Fruit fly (Drosophila melanogaster) whole organism, embryonic: Measurements from ENCODE around the gene TwdlR.

Experiments
- Antp ChIP-seq: fragments of 200-800 bp; sonication (Bioruptor generic); optimal IDR thresholded peaks from 3 replicates; lab custom pipeline; 2016; ENCODE audit warnings: missing biosample characterization, missing genetic modification characterization
- C15 ChIP-seq: fragments of 200-800 bp; sonication (Bioruptor generic); IDR thresholded peaks from 3 replicates; pipeline ENCODE4 v1.3.6; 2022; ENCODE audit warnings: missing biosample characterization, missing genetic modification characterization
- CG10274 ChIP-seq: fragments of 200-800 bp; sonication (Bioruptor generic); optimal IDR thresholded peaks from 3 replicates; lab custom pipeline; 2017; ENCODE audit warnings: missing biosample characterization, mild to moderate bottlenecking, missing genetic modification characterization
- CG11504 ChIP-seq: fragments of 200-800 bp; sonication (Bioruptor generic); optimal IDR thresholded peaks from 3 replicates; lab custom pipeline; 2019; ENCODE audit warnings: missing biosample characterization, mild to moderate bottlenecking, missing genetic modification characterization, moderate library complexity
- CG15479 ChIP-seq: fragments of 200-800 bp; sonication (Bioruptor generic); optimal IDR thresholded peaks from 3 replicates; lab custom pipeline; 2019; ENCODE audit warnings: missing biosample characterization, mild to moderate bottlenecking, missing genetic modification characterization, moderate library complexity
- CG1602 ChIP-seq: fragments of 200-800 bp; sonication (Bioruptor generic); optimal IDR thresholded peaks from 3 replicates; lab custom pipeline; 2016; ENCODE audit warnings: missing biosample characterization, missing genetic modification characterization
- CG17359 ChIP-seq: fragments of 200-800 bp; sonication (Bioruptor generic); optimal IDR thresholded peaks from 3 replicates; lab custom pipeline; 2018; ENCODE audit warnings: missing biosample characterization, mild to moderate bottlenecking, missing genetic modification characterization, moderate library complexity
- CG17912 ChIP-seq: fragments of 200-800 bp; sonication (Bioruptor generic); optimal IDR thresholded peaks from 2 replicates; lab custom pipeline; 2018; ENCODE audit warnings: missing biosample characterization, mild to moderate bottlenecking, missing genetic modification characterization
- CG2116 ChIP-seq: fragments of 200-800 bp; sonication (Bioruptor generic); optimal IDR thresholded peaks from 3 replicates; lab custom pipeline; 2018; ENCODE audit warnings: missing biosample characterization, mild to moderate bottlenecking, missing genetic modification characterization
- CG2199 ChIP-seq: fragments of 200-800 bp; sonication (Bioruptor generic); IDR thresholded peaks from 3 replicates; pipeline ENCODE4 v1.3.6; 2022; ENCODE audit warnings: missing biosample characterization, missing genetic modification characterization
- CG30403 ChIP-seq: fragments of 200-800 bp; sonication (Bioruptor generic); optimal IDR thresholded peaks from 3 replicates; lab custom pipeline; 2016; ENCODE audit warnings: missing biosample characterization, missing genetic modification characterization
- CG31441 ChIP-seq: fragments of 200-800 bp; sonication (Bioruptor generic); IDR thresholded peaks from 2 replicates; pipeline ENCODE4 v1.3.6; 2022; ENCODE audit warnings: missing biosample characterization, missing genetic modification characterization
- CG32532 ChIP-seq: fragments of 200-800 bp; sonication (Bioruptor generic); IDR thresholded peaks from 2 replicates; pipeline ENCODE4 v1.3.6; 2022; ENCODE audit warnings: missing biosample characterization, missing genetic modification characterization
- CG34224 ChIP-seq: fragments of 200-800 bp; sonication (Bioruptor generic); IDR thresholded peaks from 3 replicates; pipeline ENCODE4 v1.3.6; 2022; ENCODE audit warnings: missing biosample characterization, missing genetic modification characterization; ENCODE audit not compliant: partially characterized antibody
- CG4360 ChIP-seq: fragments of 200-800 bp; sonication (Bioruptor generic); IDR thresholded peaks from 2 replicates; pipeline ENCODE4 v1.3.6; 2022; ENCODE audit warnings: missing biosample characterization, missing genetic modification characterization
- CG6175 ChIP-seq: fragments of 200-800 bp; sonication (Bioruptor generic); IDR thresholded peaks from 3 replicates; pipeline ENCODE4 v1.3.6; 2022; ENCODE audit warnings: missing biosample characterization, missing genetic modification characterization
- CG6272 ChIP-seq: fragments of 200-800 bp; sonication (Bioruptor generic); IDR thresholded peaks from 2 replicates; pipeline ENCODE4 v1.3.6; 2022; ENCODE audit warnings: missing biosample characterization, missing genetic modification characterization
- CG6654 ChIP-seq: fragments of 200-800 bp; sonication (Bioruptor generic); optimal IDR thresholded peaks from 2 replicates; lab custom pipeline; 2017; ENCODE audit warnings: missing biosample characterization, mild to moderate bottlenecking, missing genetic modification characterization
- CG6765 ChIP-seq: fragments of 200-800 bp; sonication (Bioruptor generic); optimal IDR thresholded peaks from 3 replicates; lab custom pipeline; 2017; ENCODE audit warnings: missing biosample characterization, mild to moderate bottlenecking, missing genetic modification characterization
- CG7271 ChIP-seq: fragments of 200-800 bp; sonication (Bioruptor generic); optimal IDR thresholded peaks from 2 replicates; lab custom pipeline; 2018; ENCODE audit warnings: missing biosample characterization, mild to moderate bottlenecking, missing genetic modification characterization, moderate library complexity
- CG7372 ChIP-seq: fragments of 200-800 bp; sonication (Bioruptor generic); IDR thresholded peaks from 2 replicates; pipeline ENCODE4 v1.3.6; 2022; ENCODE audit warnings: missing biosample characterization, missing genetic modification characterization
- CG8281 ChIP-seq: fragments of 200-800 bp; sonication (Bioruptor generic); optimal IDR thresholded peaks from 2 replicates; lab custom pipeline; 2018; ENCODE audit warnings: missing biosample characterization, mild to moderate bottlenecking, missing genetic modification characterization, moderate library complexity
- Eip74EF ChIP-seq, 2 experiments: fragments of 200-800 bp in 1 of 2; fragments of >200 bp in 1 of 2; sonication (Bioruptor generic) in 1 of 2; optimal IDR thresholded peaks; 2 replicates each; lab custom pipeline; 2017 to 2019; ENCODE audit warnings: missing biosample characterization in 2 of 2, missing genetic modification characterization in 2 of 2, mild to moderate bottlenecking in 1 of 2, moderate library complexity in 1 of 2
- Ets65A ChIP-seq: fragments of 200-800 bp; sonication (Bioruptor generic); peaks from one replicate; lab custom pipeline; 2016; ENCODE audit warnings: missing biosample characterization, missing genetic modification characterization
- Gug ChIP-seq: fragments of 200-800 bp; sonication (Bioruptor generic); IDR thresholded peaks from 4 replicates; pipeline ENCODE4 v1.3.6; 2022; ENCODE audit warnings: missing biosample characterization, missing genetic modification characterization
- Hmr ChIP-seq: fragments of 200-800 bp; sonication (Bioruptor generic); optimal IDR thresholded peaks from 3 replicates; lab custom pipeline; 2017; ENCODE audit warnings: mild to moderate bottlenecking, missing biosample characterization, missing genetic modification reagents, missing genetic modification characterization
- Mes4 ChIP-seq: fragments of 200-800 bp; sonication (Bioruptor generic); optimal IDR thresholded peaks from 2 replicates; lab custom pipeline; 2016; ENCODE audit warnings: missing biosample characterization, missing genetic modification characterization
- Myb ChIP-seq: fragments of 200-800 bp; sonication (Bioruptor generic); optimal IDR thresholded peaks from 2 replicates; lab custom pipeline; 2016; ENCODE audit warnings: missing biosample characterization, missing genetic modification characterization
- NFAT ChIP-seq: fragments of 200-800 bp; sonication (Bioruptor generic); IDR thresholded peaks from 2 replicates; pipeline ENCODE4 v1.3.6; 2022; ENCODE audit warnings: missing biosample characterization, missing genetic modification characterization
- PHDP ChIP-seq: fragments of 200-800 bp; sonication (Bioruptor generic); optimal IDR thresholded peaks from 3 replicates; lab custom pipeline; 2018; ENCODE audit warnings: missing biosample characterization, mild to moderate bottlenecking, missing genetic modification characterization, moderate library complexity
- Stat92E ChIP-seq, 3 experiments: fragments of >200 bp in 2 of 3; fragments of 200-800 bp in 1 of 3; sonication (Bioruptor generic) in 1 of 3; optimal IDR thresholded peaks; 2 replicates each; lab custom pipeline; 2017 to 2019; ENCODE audit warnings: missing biosample characterization in 3 of 3, missing genetic modification characterization in 3 of 3, mild to moderate bottlenecking in 1 of 3, moderate library complexity in 1 of 3
- Usf ChIP-seq: fragments of 200-800 bp; sonication (Bioruptor generic); optimal IDR thresholded peaks from 2 replicates; lab custom pipeline; 2017; ENCODE audit warnings: missing genotype, missing biosample characterization, missing genetic modification characterization
- bbx ChIP-seq: fragments of 200-800 bp; sonication (Bioruptor generic); IDR thresholded peaks from 2 replicates; pipeline ENCODE4 v1.3.6; 2022; ENCODE audit warnings: missing biosample characterization, missing genetic modification characterization; ENCODE audit not compliant: partially characterized antibody
- cg ChIP-seq: fragments of 200-800 bp; sonication (Bioruptor generic); optimal IDR thresholded peaks from 3 replicates; lab custom pipeline; 2019; ENCODE audit warnings: missing biosample characterization, mild to moderate bottlenecking, missing genetic modification characterization, moderate library complexity
- disco-r ChIP-seq: fragments of 200-800 bp; sonication (Bioruptor generic); optimal IDR thresholded peaks from 2 replicates; lab custom pipeline; 2016; ENCODE audit warnings: missing biosample characterization, missing genetic modification characterization
- dysf ChIP-seq: fragments of 200-800 bp; sonication (Bioruptor generic); IDR thresholded peaks from 3 replicates; pipeline ENCODE4 v1.3.6; 2022; ENCODE audit warnings: missing biosample characterization, missing genetic modification characterization
- fd96Cb ChIP-seq: fragments of 200-800 bp; sonication (Bioruptor generic); optimal IDR thresholded peaks from 2 replicates; lab custom pipeline; 2018; ENCODE audit warnings: missing biosample characterization, mild to moderate bottlenecking, missing genetic modification characterization, moderate library complexity
- fu2 ChIP-seq: fragments of 200-800 bp; sonication (Bioruptor generic); optimal IDR thresholded peaks from 2 replicates; lab custom pipeline; 2016; ENCODE audit warnings: missing biosample characterization, missing genetic modification characterization
- lola ChIP-seq, 3 experiments: fragments of >200 bp in 2 of 3; fragments of 200-800 bp in 1 of 3; sonication (Bioruptor generic) in 1 of 3; optimal IDR thresholded peaks; 2 replicates each; lab custom pipeline; 2017 to 2019; ENCODE audit warnings: missing biosample characterization in 3 of 3, missing genetic modification characterization in 3 of 3, mild to moderate bottlenecking in 1 of 3, moderate library complexity in 1 of 3
- luna ChIP-seq: fragments of 200-800 bp; sonication (Bioruptor generic); optimal IDR thresholded peaks from 2 replicates; lab custom pipeline; 2016; ENCODE audit warnings: missing biosample characterization, missing genetic modification characterization
- mld ChIP-seq: fragments of 200-800 bp; sonication (Bioruptor generic); IDR thresholded peaks from 3 replicates; pipeline ENCODE4 v1.3.6; 2022; ENCODE audit warnings: missing biosample characterization, missing genetic modification characterization; ENCODE audit not compliant: partially characterized antibody
- nmo ChIP-seq: fragments of 200-800 bp; sonication (Bioruptor generic); optimal IDR thresholded peaks from 2 replicates; lab custom pipeline; 2018; ENCODE audit warnings: missing biosample characterization, mild to moderate bottlenecking, missing genetic modification characterization, moderate library complexity
- pb ChIP-seq: fragments of 200-800 bp; sonication (Bioruptor generic); optimal IDR thresholded peaks from 3 replicates; lab custom pipeline; 2016; ENCODE audit warnings: missing biosample characterization, missing genetic modification characterization
- rib ChIP-seq: fragments of 200-800 bp; sonication (Bioruptor generic); IDR thresholded peaks from 2 replicates; pipeline ENCODE4 v1.3.6; 2022; ENCODE audit warnings: missing biosample characterization, missing genetic modification characterization
- salm ChIP-seq: fragments of 200-800 bp; sonication (Bioruptor generic); optimal IDR thresholded peaks from 2 replicates; lab custom pipeline; 2018; ENCODE audit warnings: missing biosample characterization, mild to moderate bottlenecking, missing genetic modification characterization
- sens-2 ChIP-seq: fragments of 200-800 bp; sonication (Bioruptor generic); IDR thresholded peaks from 2 replicates; pipeline ENCODE4 v1.3.6; 2022; ENCODE audit warnings: missing biosample characterization, missing genetic modification characterization
- seq ChIP-seq: fragments of 200-800 bp; sonication (Bioruptor generic); IDR thresholded peaks from 2 replicates; pipeline ENCODE4 v1.3.6; 2022; ENCODE audit warnings: missing biosample characterization, missing genetic modification characterization
- toy ChIP-seq: fragments of 200-800 bp; sonication (Bioruptor generic); IDR thresholded peaks from 2 replicates; pipeline ENCODE4 v1.3.6; 2022; ENCODE audit warnings: missing biosample characterization, missing genetic modification characterization
- trem ChIP-seq: fragments of 200-800 bp; optimal IDR thresholded peaks from 3 replicates; lab custom pipeline; 2019; ENCODE audit warnings: missing biosample characterization, mild to moderate bottlenecking, missing genetic modification characterization, moderate library complexity
- usp ChIP-seq: fragments of >200 bp; optimal IDR thresholded peaks from 2 replicates; lab custom pipeline; 2017; ENCODE audit warnings: missing biosample characterization, missing genetic modification characterization
- zen2 ChIP-seq: fragments of 200-800 bp; sonication (Bioruptor generic); IDR thresholded peaks from 3 replicates; pipeline ENCODE4 v1.3.6; 2022; ENCODE audit warnings: missing biosample characterization, missing genetic modification characterization; ENCODE audit not compliant: partially characterized antibody

The TwdlR gene

DNA sequence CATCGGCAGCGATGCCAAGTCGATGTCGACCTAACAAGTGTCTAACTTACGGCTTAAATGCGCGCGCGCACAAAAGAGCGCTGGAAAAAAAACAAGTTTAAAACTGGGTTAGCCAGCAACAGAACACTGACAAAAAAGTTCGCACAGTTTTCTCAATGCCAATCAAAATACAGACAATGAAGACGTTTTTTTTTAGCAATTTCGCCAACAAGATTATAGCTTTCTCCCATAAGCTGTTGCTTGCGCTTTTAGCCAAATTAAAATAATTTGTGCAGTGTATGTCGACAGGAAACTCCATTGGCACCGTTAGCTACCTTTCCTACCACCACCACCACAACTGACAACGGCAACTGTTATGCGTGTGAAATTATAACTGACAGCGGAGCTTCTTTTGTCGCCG, 19.9 kb downstream of the TwdlR start (continued):
- peak; percentile 19 for TF ChIP-seq Mes4
- TF ChIP-seq CG7372 (GFP tag; lab: Robert Waterston, UW) = no peak
- TF ChIP-seq CG17359 = peak; percentile 65
- no peak for TF ChIP-seq CG2199 (GFP tag; lab: Robert Waterston, UW)
- no peak for TF ChIP-seq CG8281 (tag; lab: Kevin White, UChicago)
- no peak for TF ChIP-seq Eip74EF (GFP tag; optimal IDR thresholded peaks at IDR 0.05; lab: Kevin White, UChicago)
- TF ChIP-seq CG34224 (GFP tag; lab: Robert Waterston, UW) = no peak
- peak; percentile 70; the same call in 1 of the 2 replicates for TF ChIP-seq CG32532 (GFP tag; lab: Robert Waterston, UW)
- no peak for TF ChIP-seq CG6175 (GFP tag; lab: Robert Waterston, UW)
- no peak for TF ChIP-seq CG6654
- peak; percentile 32 for TF ChIP-seq nmo (GFP tag; lab: Kevin White, UChicago)
- TF ChIP-seq NFAT (GFP tag; lab: Robert Waterston, UW) = peak; percentile 37; the same call in 1 of the 2 replicates
- no peak for TF ChIP-seq CG4360 (GFP tag; lab: Robert Waterston, UW)
- peak; percentile 41 for TF ChIP-seq fd96Cb
- TF ChIP-seq cg (GFP tag; lab: Kevin White, UChicago) = no peak
- no peak for TF ChIP-seq Usf (GFP tag; lab: Kevin White, UChicago)
- TF ChIP-seq Myb (GFP tag; lab: Kevin White, UChicago) = peak; percentile 32
- no peak for TF ChIP-seq toy (GFP tag; lab: Robert Waterston, UW)
- peak; percentile 3 for TF ChIP-seq salm (tag; lab: Kevin White, UChicago)
- TF ChIP-seq CG10274 (GFP tag; lab: Kevin White, UChicago) = no peak
- peak; percentile 7 for TF ChIP-seq fu2 (GFP tag; lab: Kevin White, UChicago)
- no peak for TF ChIP-seq lola (GFP tag; optimal IDR thresholded peaks at IDR 0.05; lab: Kevin White, UChicago)
- peak; percentile 70 for TF ChIP-seq Hmr (GFP tag; lab: Kevin White, UChicago)
- peak; percentile 5 for TF ChIP-seq CG6765 (GFP tag; lab: Kevin White, UChicago)
- TF ChIP-seq pb = no peak
- peak; percentile 40; the same call in 1 of the 2 replicates for TF ChIP-seq CG31441
- TF ChIP-seq rib (GFP tag; lab: Robert Waterston, UW) = no peak
- peak; percentile 59 for TF ChIP-seq PHDP (tag; lab: Kevin White, UChicago)
- no peak for TF ChIP-seq Stat92E (GFP tag; optimal IDR thresholded peaks at IDR 0.05; lab: Kevin White, UChicago)
- TF ChIP-seq Ets65A = peak; percentile 65
- peak; percentile 25; the same call in 1 of the 2 replicates for TF ChIP-seq CG6272 (GFP tag; lab: Robert Waterston, UW)
- TF ChIP-seq CG7271 (tag; lab: Kevin White, UChicago) = no peak
- TF ChIP-seq CG1602 (GFP tag; lab: Kevin White, UChicago) = peak; percentile 1
- TF ChIP-seq disco-r (GFP tag; lab: Kevin White, UChicago) = no peak
- TF ChIP-seq trem = no peak
- peak; percentile 78 for TF ChIP-seq CG11504
- TF ChIP-seq Gug (GFP tag; lab: Robert Waterston, UW) = peak; percentile 48; the same call in 2 of the 4 replicates
- peak; percentile 60; the same call in 1 of the 2 replicates for TF ChIP-seq seq
- TF ChIP-seq Antp (GFP tag; lab: Kevin White, UChicago) = peak; percentile 54
- TF ChIP-seq CG2116 (GFP tag; lab: Kevin White, UChicago) = no peak
- TF ChIP-seq dysf = peak; percentile 77
- no peak for TF ChIP-seq usp (GFP tag; lab: Kevin White, UChicago)
- TF ChIP-seq sens-2 (GFP tag; lab: Robert Waterston, UW) = no peak
- TF ChIP-seq mld = no peak
- peak; percentile 66 for TF ChIP-seq CG30403 (GFP tag; lab: Kevin White, UChicago)
- no peak for TF ChIP-seq CG15479 (GFP tag; lab: Kevin White, UChicago)
- TF ChIP-seq CG17912 (GFP tag; lab: Kevin White, UChicago) = no peak
- TF ChIP-seq zen2 (GFP tag; lab: Robert Waterston, UW) = no peak
- no peak for TF ChIP-seq C15 (GFP tag; lab: Robert Waterston, UW)
- TF ChIP-seq bbx (GFP tag; lab: Robert Waterston, UW) = no peak
- TF ChIP-seq luna (GFP tag; lab: Kevin White, UChicago) = peak; percentile 14
